Worm (Caenorhabditis elegans): ENCODE results near the gene F48F7.6.
A peak's percentile ranks its signal among the peaks of the same experiment; 100 is the strongest.

F48F7.6 gene

ce11 chrX:14002739-14003138 lies 25.1 kb downstream of the F48F7.6 start:
- TF ChIP-seq tbx-9 (tag; optimal IDR thresholded peaks at IDR 0.05; ENCODE audit: borderline replicate concordance) (no peak), Y67H2A.10 (GFP tag; conservative IDR thresholded peaks at IDR 0.05) (no peak), pbrm-1 (GFP tag; IDR thresholded peaks at IDR 0.05) (no peak), pha-4 (tag; optimal IDR thresholded peaks at IDR 0.05) (no peak), him-1 (tag; optimal IDR thresholded peaks at IDR 0.05) (no peak), hmg-1.2 (GFP tag; IDR thresholded peaks at IDR 0.05) (no peak), F37B4.10 (GFP tag; IDR thresholded peaks at IDR 0.05) (no peak), ama-1 (optimal IDR thresholded peaks at IDR 0.05) (no peak), ama-1 (GFP tag; optimal IDR thresholded peaks at IDR 0.05) (no peak), snpc-3.4 (tag; optimal IDR thresholded peaks at IDR 0.05) (no peak), ztf-18 (tag; optimal IDR thresholded peaks at IDR 0.05) (no peak), nhr-179 (tag; optimal IDR thresholded peaks at IDR 0.05) (no peak)

- TF ChIP-seq egl-18 (GFP tag; IDR thresholded peaks at IDR 0.05) (no peak), atf-7 (tag; optimal IDR thresholded peaks at IDR 0.05) (peak; percentile 27), mxl-1 (tag; optimal IDR thresholded peaks at IDR 0.05) (no peak), B0336.3 (GFP tag; IDR thresholded peaks at IDR 0.05) (peak; percentile 31; the same call in 1 of the 2 replicates), nhr-80 (tag; optimal IDR thresholded peaks at IDR 0.05) (peak; percentile 85)
Observed at ce11 chrX:14003538-14003937, 25.9 kb downstream of the F48F7.6 start.

- TF ChIP-seq T07F8.4 (tag; optimal IDR thresholded peaks at IDR 0.05) (no peak), snpc-1.1 (tag; optimal IDR thresholded peaks at IDR 0.05; ENCODE audit: insufficient read depth) (peak; percentile 11), zfh-2 (GFP tag; conservative IDR thresholded peaks at IDR 0.05) (peak; percentile 68), F33H1.4 (GFP tag; IDR thresholded peaks at IDR 0.05) (0 out of 2 replicates have a peak, but pooled peaks have one; percentile 8), F49E8.2 (tag; optimal IDR thresholded peaks at IDR 0.05; ENCODE audit: insufficient read depth) (no peak), snpc-4 (GFP tag; optimal IDR thresholded peaks at IDR 0.05) (no peak), snpc-4 (tag; optimal IDR thresholded peaks at IDR 0.05) (peak in 2 of 4 experiments; percentile 67 to 86)
Observed at ce11 chrX:14008130-14008529, 30.5 kb downstream of the F48F7.6 start.

ce11 chrX:14012417-14012816 lies 34.8 kb downstream of the F48F7.6 start, which contains the start of gene tbc-19:
tbc-19 (minus strand) TSS chrX:14012517.
- no peak for TF ChIP-seq pha-4 (tag; optimal IDR thresholded peaks at IDR 0.05)

ce11 chrX:14015366-14015765 lies 37.7 kb downstream of the F48F7.6 start, which contains the start of gene C04C11.25:
C04C11.25 (minus strand) TSS chrX:14015466.
- TF ChIP-seq ceh-100 (GFP tag; IDR thresholded peaks at IDR 0.05) = no peak

- TF ChIP-seq snpc-3.4 (tag; optimal IDR thresholded peaks at IDR 0.05) = peak; percentile 82
- no peak for TF ChIP-seq dpl-1 (GFP tag; optimal IDR thresholded peaks at IDR 0.05)
- peak; percentile 63; the same call in 1 of the 2 replicates for TF ChIP-seq Y53G8AR.9 (GFP tag; conservative IDR thresholded peaks at IDR 0.05)
- no peak for TF ChIP-seq F33H1.4 (GFP tag; IDR thresholded peaks at IDR 0.05)
- peak; percentile 38 for TF ChIP-seq F22D6.2 (tag; optimal IDR thresholded peaks at IDR 0.05)
- no peak for TF ChIP-seq C17E4.6 (GFP tag; IDR thresholded peaks at IDR 0.05)
- TF ChIP-seq attf-3 (GFP tag; conservative IDR thresholded peaks at IDR 0.05) = 0 out of 2 replicates have a peak, but pooled peaks have one; percentile 10
- peak; percentile 68 for TF ChIP-seq gei-17 (GFP tag; optimal IDR thresholded peaks at IDR 0.05)
- TF ChIP-seq ets-4 (GFP tag; optimal IDR thresholded peaks at IDR 0.05) = no peak
- TF ChIP-seq madf-10 (tag; optimal IDR thresholded peaks at IDR 0.05) = peak; percentile 82
- peak; percentile 32 for TF ChIP-seq zim-3 (tag; optimal IDR thresholded peaks at IDR 0.05)
- TF ChIP-seq F39B2.1 (GFP tag; IDR thresholded peaks at IDR 0.05) = no peak
- peak; percentile 72 for TF ChIP-seq fkh-3 (tag; optimal IDR thresholded peaks at IDR 0.05)
- no peak for TF ChIP-seq nfya-1 (tag; optimal IDR thresholded peaks at IDR 0.05; ENCODE audit: borderline replicate concordance, insufficient read depth)
- peak; percentile 89 for TF ChIP-seq lin-26 (GFP tag; IDR thresholded peaks at IDR 0.05)
- TF ChIP-seq C06A6.2 (GFP tag; conservative IDR thresholded peaks at IDR 0.05) = 0 out of 2 replicates have a peak, but pooled peaks have one; percentile 34
- no peak for TF ChIP-seq bed-2 (GFP tag; IDR thresholded peaks at IDR 0.05)
- TF ChIP-seq sea-2 (GFP tag; IDR thresholded peaks at IDR 0.05) = no peak
- TF ChIP-seq ama-1 (optimal IDR thresholded peaks at IDR 0.05) = no peak
- peak in 1 of 2 experiments; percentile 57 for TF ChIP-seq ama-1 (GFP tag; optimal IDR thresholded peaks at IDR 0.05)
Observed at ce11 chrX:14015808-14016207, 38.2 kb downstream of the F48F7.6 start.
